Worm (Caenorhabditis elegans) whole organism, early embryonic: Measurements from ENCODE around the gene Y52E8A.6.

Experiments used
- B0310.2 ChIP-seq: sonication (generic microtip); optimal IDR thresholded peaks from 2 replicates; lab custom pipeline; 2016; ENCODE audit warnings: mild to moderate bottlenecking, missing genetic modification characterization, missing compliant biosample characterization
- F13C5.2 ChIP-seq: sonication (generic microtip); optimal IDR thresholded peaks from 2 replicates; lab custom pipeline; 2017; ENCODE audit warnings: mild to moderate bottlenecking, missing genetic modification characterization, inconsistent platforms, missing compliant biosample characterization
- aly-1 ChIP-seq: sonication (generic microtip); optimal IDR thresholded peaks from 2 replicates; lab custom pipeline; 2016; ENCODE audit warnings: missing genetic modification characterization, missing compliant biosample characterization
- ama-1 ChIP-seq: fragments of 150-350 bp; optimal IDR thresholded peaks from 2 replicates; lab custom pipeline; 2014
- ceh-13 ChIP-seq: fragments of 200-800 bp; sonication (Bioruptor generic); optimal IDR thresholded peaks from 2 replicates; lab custom pipeline; 2018; ENCODE audit warnings: mild to moderate bottlenecking, missing genetic modification characterization, missing compliant biosample characterization
- ceh-36 ChIP-seq: sonication (generic microtip); optimal IDR thresholded peaks from 2 replicates; lab custom pipeline; 2016; ENCODE audit warnings: missing genetic modification characterization, inconsistent platforms, missing compliant biosample characterization
- ets-7 ChIP-seq: sonication (generic microtip); optimal IDR thresholded peaks from 2 replicates; lab custom pipeline; 2016; ENCODE audit warnings: missing genotype, missing genetic modification characterization, missing compliant biosample characterization
- flt-1 ChIP-seq: fragments of 200-800 bp; sonication (Bioruptor generic); IDR thresholded peaks from 2 replicates; pipeline ENCODE4 v1.3.6; 2022; ENCODE audit warnings: missing genetic modification characterization, missing compliant biosample characterization
- hmbx-1 ChIP-seq: sonication (generic microtip); optimal IDR thresholded peaks from 2 replicates; lab custom pipeline; 2016; ENCODE audit warnings: mild to moderate bottlenecking, missing genetic modification characterization, missing compliant biosample characterization
- hmg-4 ChIP-seq: fragments of 200-800 bp; sonication (Bioruptor generic); optimal IDR thresholded peaks from 2 replicates; lab custom pipeline; 2018; ENCODE audit warnings: mild to moderate bottlenecking, missing genetic modification characterization, missing compliant biosample characterization
- hnd-1 ChIP-seq: sonication (generic microtip); optimal IDR thresholded peaks from 2 replicates; lab custom pipeline; 2016; ENCODE audit warnings: missing genetic modification characterization, missing compliant biosample characterization
- pes-1 ChIP-seq: fragments of 200-800 bp; sonication (Bioruptor generic); IDR thresholded peaks from 2 replicates; pipeline ENCODE4 v1.3.6; 2022; ENCODE audit warnings: missing genetic modification reagents, missing genetic modification characterization, missing compliant biosample characterization
- scrt-1 ChIP-seq: fragments of 200-800 bp; sonication (Bioruptor generic); IDR thresholded peaks from 2 replicates; pipeline ENCODE4 v1.3.6; 2022; ENCODE audit warnings: missing genetic modification characterization, missing compliant biosample characterization
- sea-1 ChIP-seq: fragments of 200-800 bp; sonication (Bioruptor generic); conservative IDR thresholded peaks from 2 replicates; pipeline ENCODE4 v1.3.6; 2022; ENCODE audit warnings: missing genetic modification characterization, missing compliant biosample characterization
- tbx-11 ChIP-seq: fragments of 200-800 bp; sonication (Bioruptor generic); IDR thresholded peaks from 2 replicates; pipeline ENCODE4 v1.3.6; 2022; ENCODE audit warnings: missing genetic modification characterization, missing compliant biosample characterization
- tbx-37 ChIP-seq: fragments of 200-800 bp; sonication (Bioruptor generic); conservative IDR thresholded peaks from 2 replicates; pipeline ENCODE4 v1.3.6; 2022; ENCODE audit warnings: missing genetic modification reagents, missing genetic modification characterization, missing compliant biosample characterization
- tra-4 ChIP-seq: sonication (generic microtip); optimal IDR thresholded peaks from 2 replicates; lab custom pipeline; 2017; ENCODE audit warnings: missing genetic modification characterization, missing compliant biosample characterization

The Y52E8A.6 gene

ce11 chrII:4341484-4341883, 21.7 kb upstream of the Y52E8A.6 start:
- TF ChIP-seq sea-1 (GFP tag; lab: Robert Waterston, UW) (no peak), flt-1 (GFP tag; lab: Robert Waterston, UW) (no peak), ets-7 (no peak), tbx-11 (no peak), hmbx-1 (no peak), pes-1 (GFP tag; lab: Robert Waterston, UW) (no peak), ceh-36 (tag; lab: Kevin White, UChicago) (no peak), B0310.2 (no peak), aly-1 (tag; lab: Kevin White, UChicago) (no peak), ceh-13 (GFP tag; lab: Kevin White, UChicago) (no peak), ama-1 (lab: Kevin White, UChicago) (no peak), F13C5.2 (tag; lab: Kevin White, UChicago) (no peak)

DNA sequence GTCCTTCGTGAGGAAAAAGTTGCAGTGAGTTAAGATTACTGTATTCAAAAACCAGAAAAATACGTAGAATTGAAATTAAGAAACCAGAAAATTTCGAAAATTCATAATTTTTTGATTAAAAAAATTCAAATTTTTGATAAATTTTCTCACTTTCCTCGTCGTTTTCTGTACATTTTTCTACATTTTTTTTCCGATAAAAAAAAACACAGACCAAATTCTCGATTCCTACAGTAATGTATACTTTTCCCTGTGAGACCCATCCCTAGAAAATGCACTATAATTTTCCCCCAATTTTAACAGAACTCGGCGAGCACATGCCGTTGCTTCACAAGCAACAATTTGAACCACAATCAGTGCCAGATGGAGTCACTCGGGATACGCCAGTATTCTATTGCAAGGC, 20.1 kb upstream of the Y52E8A.6 start, which contains the start of gene athp-2:
Gene athp-2, plus strand, starts transcription at position 301 of the 400 bp plus-strand sequence.
- no peak for TF ChIP-seq sea-1 (GFP tag; lab: Robert Waterston, UW)
- TF ChIP-seq hmg-4 (GFP tag; lab: Kevin White, UChicago) = no peak
- TF ChIP-seq pes-1 (GFP tag; lab: Robert Waterston, UW) = no peak
- no peak for TF ChIP-seq tra-4 (tag; lab: Kevin White, UChicago)
- TF ChIP-seq flt-1 (GFP tag; lab: Robert Waterston, UW) = no peak
- no peak for TF ChIP-seq ets-7

DNA sequence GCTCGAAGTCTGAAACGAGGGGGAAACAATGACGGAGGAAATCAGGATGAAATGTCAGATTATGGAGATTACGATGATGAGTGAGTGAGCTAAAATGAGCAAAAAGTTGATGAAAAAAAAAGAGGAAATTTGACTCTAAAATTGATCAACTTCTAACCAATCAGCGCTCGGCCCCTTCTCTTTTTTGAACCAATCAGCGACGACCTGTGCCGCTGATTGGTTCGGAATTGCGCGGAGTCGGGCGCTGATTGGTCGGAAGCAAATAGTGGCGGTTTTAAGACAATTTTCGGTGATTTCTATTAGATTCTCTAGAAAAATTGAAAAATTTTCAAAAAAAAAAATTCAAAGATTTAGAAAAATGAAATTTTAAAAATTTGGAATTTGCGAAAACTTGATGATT, 18.0 kb upstream of the Y52E8A.6 start:
- TF ChIP-seq F13C5.2 (tag; lab: Kevin White, UChicago) (no peak), tbx-37 (GFP tag; lab: Robert Waterston, UW) (no peak), pes-1 (GFP tag; lab: Robert Waterston, UW) (no peak), B0310.2 (no peak), tbx-11 (no peak), ceh-36 (tag; lab: Kevin White, UChicago) (no peak), scrt-1 (no peak), ets-7 (no peak), ama-1 (lab: Kevin White, UChicago) (no peak), hmg-4 (GFP tag; lab: Kevin White, UChicago) (no peak), flt-1 (GFP tag; lab: Robert Waterston, UW) (no peak), ceh-13 (GFP tag; lab: Kevin White, UChicago) (no peak), sea-1 (GFP tag; lab: Robert Waterston, UW) (no peak), aly-1 (tag; lab: Kevin White, UChicago) (no peak), tra-4 (tag; lab: Kevin White, UChicago) (no peak), hnd-1 (tag; lab: Kevin White, UChicago) (no peak), hmbx-1 (no peak)

ce11 chrII:4334448-4334847, 14.7 kb upstream of the Y52E8A.6 start, which contains the start of gene madf-3:
Gene madf-3 (plus strand): TSS chrII:4334748.
- TF ChIP-seq ceh-13 (GFP tag; lab: Kevin White, UChicago) = no peak
- TF ChIP-seq ama-1 (lab: Kevin White, UChicago) = no peak
- TF ChIP-seq scrt-1 = no peak
- TF ChIP-seq aly-1 (tag; lab: Kevin White, UChicago) = no peak
- TF ChIP-seq sea-1 (GFP tag; lab: Robert Waterston, UW) = no peak
- no peak for TF ChIP-seq ets-7
- TF ChIP-seq pes-1 (GFP tag; lab: Robert Waterston, UW) = no peak

DNA sequence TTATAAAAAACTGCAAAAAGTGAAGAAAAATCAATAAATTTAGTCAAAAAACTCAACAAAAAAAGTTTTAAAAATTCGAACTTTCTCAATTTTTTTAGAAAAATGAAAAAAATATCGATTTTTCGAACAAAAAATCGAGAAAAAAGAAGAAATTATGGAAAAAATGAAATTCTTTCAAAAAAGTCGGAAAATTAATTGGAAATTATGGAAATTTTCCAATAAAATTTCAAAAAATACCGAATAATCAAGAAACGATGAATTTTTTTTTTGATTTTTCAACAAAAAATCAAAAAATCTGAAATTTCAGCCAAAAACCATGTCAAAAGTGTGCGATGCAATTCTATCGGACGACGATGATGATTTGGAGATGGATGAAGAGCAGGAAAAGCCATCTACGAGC, 8.9 kb upstream of the Y52E8A.6 start, which contains the start of gene H20J04.4:
Gene H20J04.4, plus strand, starts transcription at position 301 of the 400 bp plus-strand sequence.
- TF ChIP-seq pes-1 (GFP tag; lab: Robert Waterston, UW) = no peak
- TF ChIP-seq hmg-4 (GFP tag; lab: Kevin White, UChicago) = no peak
- TF ChIP-seq aly-1 (tag; lab: Kevin White, UChicago) = no peak
- no peak for TF ChIP-seq hnd-1 (tag; lab: Kevin White, UChicago)
- TF ChIP-seq F13C5.2 (tag; lab: Kevin White, UChicago) = no peak
- no peak for TF ChIP-seq hmbx-1
- no peak for TF ChIP-seq B0310.2
- TF ChIP-seq tra-4 (tag; lab: Kevin White, UChicago) = no peak
- TF ChIP-seq tbx-11 = no peak
- no peak for TF ChIP-seq scrt-1
- no peak for TF ChIP-seq ceh-13 (GFP tag; lab: Kevin White, UChicago)
- TF ChIP-seq ceh-36 (tag; lab: Kevin White, UChicago) = no peak
- TF ChIP-seq flt-1 (GFP tag; lab: Robert Waterston, UW) = no peak
- no peak for TF ChIP-seq ets-7
- no peak for TF ChIP-seq ama-1 (lab: Kevin White, UChicago)
- TF ChIP-seq sea-1 (GFP tag; lab: Robert Waterston, UW) = no peak
- no peak for TF ChIP-seq tbx-37 (GFP tag; lab: Robert Waterston, UW)

DNA sequence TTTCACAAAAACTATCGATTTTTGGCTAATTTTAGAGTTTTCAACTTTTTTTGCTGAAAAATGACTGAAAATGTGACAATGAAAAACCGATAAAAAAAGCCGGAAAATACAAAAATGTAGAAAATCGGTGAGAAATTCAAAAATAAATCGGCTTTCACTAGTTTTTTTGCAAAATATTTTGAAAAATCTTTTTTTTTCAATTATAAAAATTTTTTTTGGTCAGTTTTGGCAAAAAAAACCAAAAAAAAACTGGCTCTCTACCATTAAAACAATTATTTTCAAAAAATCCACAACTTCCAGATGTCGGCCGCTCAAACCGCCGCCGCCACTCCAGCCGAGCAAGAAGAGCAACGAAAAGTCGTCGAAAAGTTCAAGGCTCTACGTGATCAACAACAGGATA, 6.7 kb upstream of the Y52E8A.6 start, which contains the start of gene pfd-2:
Gene pfd-2, plus strand, starts transcription at position 301 of the 400 bp plus-strand sequence.
- TF ChIP-seq ama-1 (lab: Kevin White, UChicago) = no peak
- no peak for TF ChIP-seq scrt-1
- TF ChIP-seq F13C5.2 (tag; lab: Kevin White, UChicago) = no peak
- TF ChIP-seq B0310.2 = no peak
- no peak for TF ChIP-seq hnd-1 (tag; lab: Kevin White, UChicago)
- no peak for TF ChIP-seq ceh-13 (GFP tag; lab: Kevin White, UChicago)
- TF ChIP-seq ets-7 = no peak
- no peak for TF ChIP-seq ceh-36 (tag; lab: Kevin White, UChicago)

DNA sequence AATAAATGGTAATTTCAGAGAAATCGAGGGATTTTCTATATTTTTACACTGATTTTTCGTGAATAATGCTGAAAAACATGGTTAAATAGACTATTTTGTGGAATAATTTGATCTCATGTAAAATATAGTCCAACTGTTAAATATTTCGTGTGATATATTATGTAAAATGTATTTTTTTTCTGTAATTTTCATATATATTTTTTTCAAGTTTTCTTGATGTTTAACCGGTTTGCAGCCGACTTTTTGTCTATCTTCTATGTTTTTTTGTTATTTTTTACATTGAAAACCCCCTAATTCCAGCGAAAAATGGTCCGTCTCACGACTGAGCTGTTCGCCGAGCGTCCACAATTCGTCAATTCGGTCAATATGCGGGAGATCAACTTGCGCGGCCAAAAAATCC, 4.3 kb upstream of the Y52E8A.6 start, which contains the start of gene mog-2:
Gene mog-2, plus strand, starts transcription at position 301 of the 400 bp plus-strand sequence.
- TF ChIP-seq ceh-36 (tag; lab: Kevin White, UChicago) (no peak), tra-4 (tag; lab: Kevin White, UChicago) (no peak), flt-1 (GFP tag; lab: Robert Waterston, UW) (no peak), aly-1 (tag; lab: Kevin White, UChicago) (no peak), tbx-37 (GFP tag; lab: Robert Waterston, UW) (no peak), scrt-1 (no peak), hmbx-1 (no peak), ets-7 (no peak), pes-1 (GFP tag; lab: Robert Waterston, UW) (no peak), F13C5.2 (tag; lab: Kevin White, UChicago) (no peak), B0310.2 (no peak), tbx-11 (no peak), hnd-1 (tag; lab: Kevin White, UChicago) (no peak), ama-1 (lab: Kevin White, UChicago) (no peak), hmg-4 (GFP tag; lab: Kevin White, UChicago) (no peak), sea-1 (GFP tag; lab: Robert Waterston, UW) (no peak), ceh-13 (GFP tag; lab: Kevin White, UChicago) (no peak)
